Fruit fly (Drosophila melanogaster) Kc167 (cell line): Measurements from ENCODE around the gene CG46467.

Source experiments
- Myc ChIP-seq: fragments of >200 bp; optimal IDR thresholded peaks from 2 replicates; lab custom pipeline; 2017; ENCODE audit warnings: missing external identifiers
- Sin3A ChIP-seq: fragments of >200 bp; optimal IDR thresholded peaks from 2 replicates; lab custom pipeline; 2018; ENCODE audit warnings: missing external identifiers
- h ChIP-seq: fragments of >200 bp; optimal IDR thresholded peaks from 3 replicates; lab custom pipeline; 2018; ENCODE audit warnings: missing external identifiers
- insv ChIP-seq: fragments of >200 bp; optimal IDR thresholded peaks from 3 replicates; lab custom pipeline; 2018; ENCODE audit warnings: missing external identifiers
- psq ChIP-seq: fragments of >200 bp; optimal IDR thresholded peaks from 2 replicates; lab custom pipeline; 2017; ENCODE audit warnings: missing external identifiers
- ttk ChIP-seq: sonication (Bioruptor generic); optimal IDR thresholded peaks from 2 replicates; lab custom pipeline; 2017; ENCODE audit warnings: missing external identifiers

Gene CG46467

dm6 chr3R:9874118-9874808 is at the start of gene CG46467, which contains the start of gene Glut4EF:
TSS of gene CG46467 (plus strand) at chr3R:9874681.
TSS of gene Glut4EF (plus strand) at chr3R:9874681.
- TF ChIP-seq psq (lab: Kevin White, UChicago) (no peak), Sin3A (lab: Kevin White, UChicago) (no peak), ttk (lab: Kevin White, UChicago) (no peak)

dm6 chr3R:9851653-9852052 is 22.8 kb upstream of the CG46467 start:
- TF ChIP-seq insv, result no peak
- TF ChIP-seq ttk (lab: Kevin White, UChicago), result no peak
- no peak for TF ChIP-seq Sin3A (lab: Kevin White, UChicago)
- no peak for TF ChIP-seq Myc
- no peak for TF ChIP-seq h
- TF ChIP-seq psq (lab: Kevin White, UChicago), result no peak

dm6 chr3R:9857785-9858184 is 16.7 kb upstream of the CG46467 start:
- TF ChIP-seq Myc (no peak), Sin3A (lab: Kevin White, UChicago) (no peak), ttk (lab: Kevin White, UChicago) (no peak), psq (lab: Kevin White, UChicago) (no peak), h (no peak), insv (no peak)

- TF ChIP-seq insv (no peak), Sin3A (lab: Kevin White, UChicago) (no peak), h (no peak), psq (lab: Kevin White, UChicago) (no peak), Myc (no peak), ttk (lab: Kevin White, UChicago) (no peak)
Observed at dm6 chr3R:9860561-9860960, 13.9 kb upstream of the CG46467 start.

- TF ChIP-seq ttk (lab: Kevin White, UChicago) (no peak), Myc (no peak), h (no peak), insv (no peak), Sin3A (lab: Kevin White, UChicago) (no peak), psq (lab: Kevin White, UChicago) (no peak)
Observed at dm6 chr3R:9865854-9866396, 8.6 kb upstream of the CG46467 start.

dm6 chr3R:9867911-9868537 is 6.5 kb upstream of the CG46467 start, which contains the start of gene Teh1:
TSS of gene Teh1 (minus strand) at chr3R:9868120.
- TF ChIP-seq psq (lab: Kevin White, UChicago) (no peak), h (no peak), Sin3A (lab: Kevin White, UChicago) (no peak)

dm6 chr3R:9868538-9869398 is 5.7 kb upstream of the CG46467 start:
- TF ChIP-seq Sin3A (lab: Kevin White, UChicago) (no peak), h (no peak), ttk (lab: Kevin White, UChicago) (no peak), insv (no peak), psq (lab: Kevin White, UChicago) (no peak), Myc (no peak)

- TF ChIP-seq insv (no peak), h (no peak), psq (lab: Kevin White, UChicago) (no peak)
Observed at dm6 chr3R:9869954-9870353, 4.5 kb upstream of the CG46467 start.

- TF ChIP-seq Sin3A (lab: Kevin White, UChicago), result no peak
- no peak for TF ChIP-seq insv
- no peak for TF ChIP-seq psq (lab: Kevin White, UChicago)
- no peak for TF ChIP-seq ttk (lab: Kevin White, UChicago)
Observed at dm6 chr3R:9870378-9870777, 4.1 kb upstream of the CG46467 start.

dm6 chr3R:9872133-9872814 is 2.2 kb upstream of the CG46467 start:
- no peak for TF ChIP-seq ttk (lab: Kevin White, UChicago)
- TF ChIP-seq h, result no peak
- TF ChIP-seq Sin3A (lab: Kevin White, UChicago), result no peak
- TF ChIP-seq psq (lab: Kevin White, UChicago), result no peak
- TF ChIP-seq insv, result no peak
- TF ChIP-seq Myc, result no peak

- TF ChIP-seq insv, result no peak
- no peak for TF ChIP-seq Sin3A (lab: Kevin White, UChicago)
- no peak for TF ChIP-seq h
- no peak for TF ChIP-seq ttk (lab: Kevin White, UChicago)
Observed at dm6 chr3R:9872815-9873752, 1.4 kb upstream of the CG46467 start.
